Worm (Caenorhabditis elegans) whole organism, midembryonic: ENCODE data around the gene ins-31.
A peak's percentile ranks its signal among the peaks of the same experiment; 100 is the strongest.

Experiments used
- T22C8.4 ChIP-seq: fragments of 200-800 bp; sonication (Bioruptor generic); IDR thresholded peaks from 2 replicates; pipeline ENCODE4 v1.3.6; 2022; ENCODE audit warnings: missing genetic modification characterization, missing compliant biosample characterization
- cog-1 ChIP-seq: sonication (generic microtip); optimal IDR thresholded peaks from 2 replicates; lab custom pipeline; 2016; ENCODE audit warnings: missing genetic modification characterization, missing compliant biosample characterization
- flt-1 ChIP-seq: fragments of 200-800 bp; sonication (Bioruptor generic); IDR thresholded peaks from 2 replicates; pipeline ENCODE4 v1.3.6; 2022; ENCODE audit warnings: missing genetic modification characterization, missing compliant biosample characterization
- klf-2 ChIP-seq: fragments of 200-800 bp; sonication (Bioruptor generic); conservative IDR thresholded peaks from 2 replicates; pipeline ENCODE4 v1.3.6; 2022; ENCODE audit warnings: missing genetic modification reagents, missing genetic modification characterization, missing compliant biosample characterization
- med-1 ChIP-seq: sonication (generic microtip); optimal IDR thresholded peaks from 2 replicates; lab custom pipeline; 2017; ENCODE audit warnings: missing genetic modification characterization, mild to moderate bottlenecking, missing compliant biosample characterization, antibody characterized with exemption, missing genetic modification reagents; ENCODE audit not compliant: insufficient read depth
- ref-1 ChIP-seq: fragments of 200-800 bp; sonication (Bioruptor generic); conservative IDR thresholded peaks from 2 replicates; pipeline ENCODE4 v1.3.6; 2022; ENCODE audit warnings: missing genetic modification reagents, missing genetic modification characterization, missing compliant biosample characterization
- tab-1 ChIP-seq: fragments of 200-800 bp; sonication (Bioruptor generic); IDR thresholded peaks from 2 replicates; pipeline ENCODE4 v1.3.6; 2022; ENCODE audit warnings: missing genetic modification characterization, missing compliant biosample characterization
- ztf-23 ChIP-seq: fragments of 200-800 bp; sonication (Bioruptor generic); IDR thresholded peaks from 2 replicates; pipeline ENCODE4 v1.3.6; 2022; ENCODE audit warnings: missing genetic modification reagents, missing genetic modification characterization, missing compliant biosample characterization
- ztf-29 ChIP-seq: fragments of 200-800 bp; sonication (Bioruptor generic); IDR thresholded peaks from 2 replicates; pipeline ENCODE4 v1.3.6; 2022; ENCODE audit warnings: missing genetic modification reagents, missing genetic modification characterization, missing compliant biosample characterization

ins-31 gene

ce11 chrII:3108101-3108500 lies 18.7 kb upstream of the ins-31 start:
- no peak for TF ChIP-seq ztf-29
- TF ChIP-seq ref-1 (GFP tag; lab: Robert Waterston, UW) = no peak
- 0 out of 2 replicates have a peak, but pooled peaks have one; percentile 47 for TF ChIP-seq tab-1

- TF ChIP-seq cog-1 (tag; lab: Kevin White, UChicago) = no peak
- TF ChIP-seq ztf-23 (GFP tag; lab: Robert Waterston, UW) = no peak
- no peak for TF ChIP-seq ztf-29
- TF ChIP-seq klf-2 (GFP tag; lab: Robert Waterston, UW) = no peak
- TF ChIP-seq flt-1 (GFP tag; lab: Robert Waterston, UW) = no peak
- no peak for TF ChIP-seq T22C8.4 (GFP tag; lab: Robert Waterston, UW)
- TF ChIP-seq ref-1 (GFP tag; lab: Robert Waterston, UW) = no peak
- no peak for TF ChIP-seq med-1 (GFP tag; lab: Kevin White, UChicago)
- no peak for TF ChIP-seq tab-1
These were observed 17.3 kb upstream of the ins-31 start for ce11 chrII:3109533-3109932.

DNA sequence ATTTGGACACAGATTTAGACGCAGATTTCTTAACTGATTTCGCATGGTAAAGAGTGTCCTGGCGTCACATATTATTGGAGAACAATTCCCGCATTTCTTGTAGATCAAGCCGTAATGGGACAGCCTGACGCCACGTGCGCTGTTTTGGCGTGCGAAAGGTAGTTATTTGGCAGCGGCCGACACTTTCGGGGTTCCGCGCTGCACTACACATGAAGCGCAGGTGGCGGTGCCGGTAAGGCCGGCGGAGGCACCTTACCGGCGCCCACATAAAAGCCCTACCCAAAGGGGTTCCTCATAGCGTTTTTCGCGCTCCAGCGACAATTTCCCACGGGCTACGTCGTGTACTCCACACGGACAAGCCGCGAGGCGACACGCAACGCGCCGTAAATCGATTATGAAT lies 16.7 kb upstream of the ins-31 start:
- TF ChIP-seq klf-2 (GFP tag; lab: Robert Waterston, UW) = no peak
- TF ChIP-seq ztf-23 (GFP tag; lab: Robert Waterston, UW) = no peak

DNA sequence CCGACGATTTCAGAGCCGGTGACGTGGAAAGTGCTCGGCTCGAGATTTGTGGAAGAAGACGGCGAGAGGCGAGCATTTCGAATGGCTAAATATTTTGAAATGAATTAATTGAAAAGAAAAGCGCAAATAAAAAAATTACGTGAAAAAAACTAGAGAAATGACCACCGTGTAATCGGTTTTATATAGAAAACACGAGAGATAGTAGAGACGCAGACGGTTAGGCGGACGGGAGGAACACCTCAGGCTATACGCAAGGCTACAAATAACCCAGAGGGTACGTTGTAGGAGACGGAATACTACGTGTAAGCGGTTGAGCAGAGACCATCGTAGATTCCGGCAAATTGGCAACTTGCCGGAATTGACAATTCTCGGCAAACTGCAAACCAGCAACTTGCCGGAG lies 15.7 kb upstream of the ins-31 start, which contains the start of gene Y25C1A.13:
TSS of gene Y25C1A.13 (minus strand) at position 101 of the 400 bp plus-strand sequence.
- TF ChIP-seq tab-1 (no peak), med-1 (GFP tag; lab: Kevin White, UChicago) (no peak), ztf-29 (no peak), ref-1 (GFP tag; lab: Robert Waterston, UW) (no peak), flt-1 (GFP tag; lab: Robert Waterston, UW) (no peak), T22C8.4 (GFP tag; lab: Robert Waterston, UW) (no peak), klf-2 (GFP tag; lab: Robert Waterston, UW) (no peak), ztf-23 (GFP tag; lab: Robert Waterston, UW) (no peak), cog-1 (tag; lab: Kevin White, UChicago) (no peak)

DNA sequence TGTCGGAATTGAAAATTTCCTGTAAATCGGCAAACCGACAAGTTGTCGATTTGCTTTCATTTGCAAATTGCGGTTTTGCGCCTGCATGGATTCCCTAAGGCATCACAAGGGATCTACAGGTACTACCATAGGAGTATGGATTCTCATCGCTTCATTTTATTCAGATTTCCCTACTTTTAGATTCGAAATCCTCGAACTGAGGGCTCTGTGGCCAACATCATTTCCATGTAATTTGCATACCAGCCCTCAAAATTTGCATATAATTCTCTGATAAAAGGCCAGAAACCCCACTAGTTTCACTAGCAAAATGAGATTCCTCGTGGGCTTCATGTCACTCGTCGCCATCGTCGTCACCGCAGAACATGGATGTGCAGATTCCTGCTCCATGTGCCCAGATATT lies 14.5 kb upstream of the ins-31 start, which contains the start of gene Y25C1A.2:
TSS of gene Y25C1A.2 (plus strand) at position 301 of the 400 bp plus-strand sequence.
- TF ChIP-seq tab-1 = no peak
- TF ChIP-seq flt-1 (GFP tag; lab: Robert Waterston, UW) = no peak
- TF ChIP-seq ztf-29 = no peak
- no peak for TF ChIP-seq ref-1 (GFP tag; lab: Robert Waterston, UW)

ce11 chrII:3113289-3113688 lies 13.6 kb upstream of the ins-31 start:
- TF ChIP-seq flt-1 (GFP tag; lab: Robert Waterston, UW) (no peak), ztf-23 (GFP tag; lab: Robert Waterston, UW) (no peak), med-1 (GFP tag; lab: Kevin White, UChicago) (no peak), tab-1 (0 out of 2 replicates have a peak, but pooled peaks have one; percentile 14), klf-2 (GFP tag; lab: Robert Waterston, UW) (no peak), cog-1 (tag; lab: Kevin White, UChicago) (no peak)

DNA sequence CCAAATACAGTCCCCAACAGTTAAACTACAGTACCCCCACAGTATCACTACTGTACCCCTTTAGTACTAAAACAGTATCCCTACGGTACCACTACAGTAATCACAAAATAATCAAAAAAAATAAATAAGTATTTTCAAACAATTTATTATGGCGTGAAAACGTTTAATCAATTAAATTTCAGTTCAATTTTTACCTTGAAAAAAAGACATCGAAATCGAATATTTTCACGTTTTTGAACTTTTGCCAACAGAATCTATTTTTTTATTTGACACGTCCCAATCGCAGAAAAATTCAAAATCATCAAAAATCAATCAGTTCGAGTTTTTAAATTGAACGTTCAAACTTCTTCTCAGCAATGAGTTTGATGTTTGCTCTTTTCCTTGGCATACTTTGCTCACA lies 12.9 kb upstream of the ins-31 start, which contains the start of gene clec-123:
TSS of gene clec-123 (plus strand) at position 301 of the 400 bp plus-strand sequence.
- TF ChIP-seq cog-1 (tag; lab: Kevin White, UChicago) = no peak

ce11 chrII:3117471-3117870 lies 9.4 kb upstream of the ins-31 start, which contains the start of gene T10D4.7:
TSS of gene T10D4.7 (plus strand) at chrII:3117771.
- no peak for TF ChIP-seq flt-1 (GFP tag; lab: Robert Waterston, UW)
- TF ChIP-seq ref-1 (GFP tag; lab: Robert Waterston, UW) = no peak
- no peak for TF ChIP-seq klf-2 (GFP tag; lab: Robert Waterston, UW)
- TF ChIP-seq ztf-29 = no peak
- no peak for TF ChIP-seq cog-1 (tag; lab: Kevin White, UChicago)
- no peak for TF ChIP-seq ztf-23 (GFP tag; lab: Robert Waterston, UW)
- TF ChIP-seq T22C8.4 (GFP tag; lab: Robert Waterston, UW) = no peak
- TF ChIP-seq med-1 (GFP tag; lab: Kevin White, UChicago) = no peak
- TF ChIP-seq tab-1 = no peak

DNA sequence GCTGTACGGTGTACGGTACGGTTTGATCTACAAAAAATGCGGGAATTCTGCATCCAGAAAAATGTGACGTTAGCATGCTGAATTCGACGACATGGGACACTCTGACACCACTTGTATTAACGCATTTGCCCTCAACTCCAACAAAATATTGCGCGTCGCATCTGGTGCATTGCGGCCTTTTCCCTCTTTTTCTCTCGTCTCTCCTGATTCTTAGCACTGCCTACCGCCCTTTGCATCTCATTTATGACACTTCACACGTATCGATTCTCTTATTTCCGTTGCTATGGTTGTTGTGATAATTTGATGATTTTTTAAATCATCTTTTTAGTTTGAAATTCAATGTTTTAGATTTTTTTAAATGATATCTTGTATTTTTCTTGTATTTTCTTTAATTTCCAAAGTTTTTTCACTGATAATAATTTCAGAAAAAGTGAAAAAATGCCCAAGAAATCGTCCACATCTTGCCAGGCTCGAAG lies 7.9 kb upstream of the ins-31 start, which contains the start of gene T10D4.6:
TSS of gene T10D4.6 (plus strand) at position 426 of the 476 bp plus-strand sequence.
- peak; percentile 53 for TF ChIP-seq T22C8.4 (GFP tag; lab: Robert Waterston, UW)
- TF ChIP-seq ztf-29 = no peak
- peak; percentile 15 for TF ChIP-seq cog-1 (tag; lab: Kevin White, UChicago)

ce11 chrII:3123206-3123605 lies 3.6 kb upstream of the ins-31 start, which contains the start of gene srh-71:
TSS of gene srh-71 (plus strand) at chrII:3123506.
- no peak for TF ChIP-seq ztf-29

- TF ChIP-seq klf-2 (GFP tag; lab: Robert Waterston, UW) = no peak
- TF ChIP-seq flt-1 (GFP tag; lab: Robert Waterston, UW) = no peak
- TF ChIP-seq cog-1 (tag; lab: Kevin White, UChicago) = no peak
- TF ChIP-seq ztf-29 = no peak
- no peak for TF ChIP-seq med-1 (GFP tag; lab: Kevin White, UChicago)
- no peak for TF ChIP-seq T22C8.4 (GFP tag; lab: Robert Waterston, UW)
- no peak for TF ChIP-seq ztf-23 (GFP tag; lab: Robert Waterston, UW)
- no peak for TF ChIP-seq ref-1 (GFP tag; lab: Robert Waterston, UW)
- no peak for TF ChIP-seq tab-1
These were observed 500 bp upstream of the ins-31 start, which contains the start of gene ins-19 for ce11 chrII:3126341-3126740. TSS of gene ins-19 (minus strand) at chrII:3126441.
